Worm (Caenorhabditis elegans) whole organism, L1 larva: ENCODE results near the gene srt-27.

Source experiments
- Y116A8C.19 ChIP-seq: sonication (generic microtip); optimal IDR thresholded peaks from 2 replicates; lab custom pipeline; 2016; ENCODE audit warnings: missing compliant biosample characterization, missing genetic modification characterization, borderline replicate concordance
- alr-1 ChIP-seq: fragments of 200-800 bp; sonication (Bioruptor generic); optimal IDR thresholded peaks from 2 replicates; lab custom pipeline; 2018; ENCODE audit warnings: borderline replicate concordance, mild to moderate bottlenecking, missing genetic modification characterization, missing compliant biosample characterization
- aly-2 ChIP-seq: fragments of 150-350 bp; optimal IDR thresholded peaks from 2 replicates; lab custom pipeline; 2014; ENCODE audit warnings: missing biosample characterization, missing genetic modification characterization
- ama-1 ChIP-seq: fragments of 150-350 bp; optimal IDR thresholded peaks from 2 replicates; lab custom pipeline; 2014
- ceh-82 ChIP-seq, 3 experiments: fragments of 150-350 bp in 1 of 3; sonication (generic microtip) in 2 of 3; optimal IDR thresholded peaks; 2 replicates each; lab custom pipeline; 2014 to 2017; ENCODE audit warnings: missing biosample characterization in 3 of 3, missing genetic modification characterization in 3 of 3
- ceh-88 ChIP-seq: fragments of 200-800 bp; sonication (Bioruptor generic); IDR thresholded peaks from 2 replicates; pipeline ENCODE4 v1.3.6; 2022; ENCODE audit warnings: missing genetic modification characterization, missing compliant biosample characterization
- ceh-90 ChIP-seq: sonication (generic microtip); optimal IDR thresholded peaks from 2 replicates; lab custom pipeline; 2016; ENCODE audit warnings: missing genetic modification characterization, missing compliant biosample characterization
- dpl-1 ChIP-seq, 3 experiments: fragments of 150-350 bp in 2 of 3; sonication (generic microtip) in 1 of 3; optimal IDR thresholded peaks; 2 replicates each; lab custom pipeline; 2014 to 2017; ENCODE audit warnings: missing biosample characterization in 3 of 3, missing genetic modification characterization in 3 of 3, missing genetic modification reagents in 3 of 3
- efl-1 ChIP-seq, 4 experiments: fragments of 150-350 bp; optimal IDR thresholded peaks in 3 of 4; peaks in 1 of 4; 1 replicate in 1 of 4; 2 replicates in 3 of 4; lab custom pipeline; 2014; ENCODE audit warnings: missing biosample characterization in 2 of 4, missing genetic modification characterization in 2 of 4, missing genetic modification reagents in 2 of 4
- elt-3 ChIP-seq, 6 experiments: fragments of 150-350 bp in 1 of 6; sonication (generic microtip); optimal IDR thresholded peaks; 2 replicates each; lab custom pipeline; 2017 to 2018; ENCODE audit warnings: missing biosample characterization in 6 of 6, missing genetic modification characterization in 6 of 6, inconsistent platforms in 1 of 6
- ets-5 ChIP-seq: fragments of 200-800 bp; sonication (Bioruptor generic); IDR thresholded peaks from 2 replicates; pipeline ENCODE4 v1.3.6; 2022; ENCODE audit warnings: missing genetic modification characterization, missing compliant biosample characterization
- fkh-10 ChIP-seq: sonication (generic microtip); optimal IDR thresholded peaks from 2 replicates; lab custom pipeline; 2017; ENCODE audit warnings: missing biosample characterization, missing genetic modification reagents, missing genetic modification characterization
- fkh-4 ChIP-seq: sonication (generic microtip); optimal IDR thresholded peaks from 2 replicates; lab custom pipeline; 2016; ENCODE audit warnings: missing compliant biosample characterization, missing genetic modification characterization, borderline replicate concordance
- hlh-17 ChIP-seq: fragments of 200-800 bp; sonication (Bioruptor generic); optimal IDR thresholded peaks from 2 replicates; lab custom pipeline; 2018; ENCODE audit warnings: missing genetic modification characterization, mild to moderate bottlenecking, missing compliant biosample characterization, moderate library complexity, borderline replicate concordance
- hpl-2 ChIP-seq: fragments of 150-350 bp; optimal IDR thresholded peaks from 2 replicates; lab custom pipeline; 2014; ENCODE audit warnings: missing biosample characterization, missing genetic modification reagents, missing genetic modification characterization
- isw-1 ChIP-seq: fragments of 200-800 bp; sonication (Bioruptor generic); IDR thresholded peaks from 2 replicates; pipeline ENCODE4 v1.3.6; 2022; ENCODE audit warnings: missing genetic modification characterization, missing compliant biosample characterization
- jun-1 ChIP-seq: fragments of 150-350 bp; optimal IDR thresholded peaks from 2 replicates; lab custom pipeline; 2014; ENCODE audit warnings: missing biosample characterization, missing genetic modification reagents, missing genetic modification characterization
- lin-13 ChIP-seq: fragments of 150-350 bp; optimal IDR thresholded peaks from 2 replicates; lab custom pipeline; 2014; ENCODE audit warnings: missing biosample characterization, missing genetic modification reagents, missing genetic modification characterization
- lin-15B ChIP-seq: fragments of 150-350 bp; sonication (generic microtip); optimal IDR thresholded peaks from 3 replicates; lab custom pipeline; 2014; ENCODE audit warnings: missing biosample characterization, missing genetic modification characterization
- lin-35 ChIP-seq, 2 experiments: fragments of 150-350 bp; optimal IDR thresholded peaks; 2 replicates each; lab custom pipeline; 2014; ENCODE audit warnings: missing biosample characterization in 2 of 2, missing genetic modification characterization in 2 of 2, missing genetic modification reagents in 2 of 2
- lin-39 ChIP-seq: fragments of 150-350 bp; optimal IDR thresholded peaks from 2 replicates; lab custom pipeline; 2014; ENCODE audit warnings: missing biosample characterization, missing genetic modification reagents, missing genetic modification characterization
- lsy-2 ChIP-seq, 2 experiments: fragments of 150-350 bp; optimal IDR thresholded peaks; 2 replicates each; lab custom pipeline; 2014; ENCODE audit warnings: missing biosample characterization in 2 of 2, missing genetic modification characterization in 2 of 2
- mdl-1 ChIP-seq, 2 experiments: fragments of 150-350 bp; optimal IDR thresholded peaks; 2 replicates each; lab custom pipeline; 2014 to 2017; ENCODE audit warnings: missing biosample characterization in 2 of 2, missing genetic modification characterization in 2 of 2, inconsistent platforms in 1 of 2
- mep-1 ChIP-seq: fragments of 150-350 bp; optimal IDR thresholded peaks from 2 replicates; lab custom pipeline; 2014; ENCODE audit warnings: missing biosample characterization, missing genetic modification characterization
- nhr-12 ChIP-seq: sonication (generic microtip); optimal IDR thresholded peaks from 2 replicates; lab custom pipeline; 2017; ENCODE audit warnings: missing biosample characterization, missing genetic modification characterization
- nhr-20 ChIP-seq: sonication (generic microtip); optimal IDR thresholded peaks from 2 replicates; lab custom pipeline; 2016; ENCODE audit warnings: mild to moderate bottlenecking, missing genetic modification characterization, missing compliant biosample characterization
- nhr-71 ChIP-seq: sonication (generic microtip); optimal IDR thresholded peaks from 2 replicates; lab custom pipeline; 2016; ENCODE audit warnings: mild to moderate bottlenecking, missing genetic modification characterization, moderate library complexity, missing compliant biosample characterization
- nhr-77 ChIP-seq: fragments of 150-350 bp; optimal IDR thresholded peaks from 2 replicates; lab custom pipeline; 2014; ENCODE audit warnings: missing biosample characterization, missing genetic modification characterization
- nhr-85 ChIP-seq: sonication (generic microtip); peaks from one replicate; lab custom pipeline; 2016; ENCODE audit warnings: missing genetic modification characterization, inconsistent platforms, missing compliant biosample characterization
- nhr-90 ChIP-seq: sonication (generic microtip); optimal IDR thresholded peaks from 2 replicates; lab custom pipeline; 2016; ENCODE audit warnings: mild to moderate bottlenecking, missing genetic modification characterization, missing compliant biosample characterization; ENCODE audit not compliant: poor library complexity
- pag-3 ChIP-seq: sonication (generic microtip); optimal IDR thresholded peaks from 2 replicates; lab custom pipeline; 2017; ENCODE audit warnings: missing genetic modification characterization, mild to moderate bottlenecking, missing compliant biosample characterization, antibody characterized with exemption, borderline replicate concordance; ENCODE audit not compliant: insufficient read depth
- sox-4 ChIP-seq: sonication (generic microtip); optimal IDR thresholded peaks from 2 replicates; lab custom pipeline; 2016; ENCODE audit warnings: missing genetic modification characterization, missing compliant biosample characterization
- sptf-1 ChIP-seq: fragments of 150-350 bp; optimal IDR thresholded peaks from 2 replicates; lab custom pipeline; 2014; ENCODE audit warnings: missing biosample characterization, missing genetic modification characterization
- tbx-2 ChIP-seq: sonication (generic microtip); optimal IDR thresholded peaks from 2 replicates; lab custom pipeline; 2016; ENCODE audit warnings: missing genetic modification characterization, missing compliant biosample characterization
- unc-130 ChIP-seq: fragments of 150-350 bp; optimal IDR thresholded peaks from 2 replicates; lab custom pipeline; 2017; ENCODE audit warnings: missing biosample characterization, missing genetic modification characterization, inconsistent platforms
- unc-86 ChIP-seq: sonication (generic microtip); optimal IDR thresholded peaks from 2 replicates; lab custom pipeline; 2016; ENCODE audit warnings: missing genetic modification characterization, missing compliant biosample characterization
- vab-15 ChIP-seq: sonication (generic microtip); optimal IDR thresholded peaks from 2 replicates; lab custom pipeline; 2017; ENCODE audit warnings: missing genotype, mild to moderate bottlenecking, missing genetic modification characterization, missing compliant biosample characterization
- zag-1 ChIP-seq: fragments of 150-350 bp; optimal IDR thresholded peaks from 2 replicates; lab custom pipeline; 2014; ENCODE audit warnings: missing biosample characterization, missing genetic modification characterization

srt-27 gene

DNA sequence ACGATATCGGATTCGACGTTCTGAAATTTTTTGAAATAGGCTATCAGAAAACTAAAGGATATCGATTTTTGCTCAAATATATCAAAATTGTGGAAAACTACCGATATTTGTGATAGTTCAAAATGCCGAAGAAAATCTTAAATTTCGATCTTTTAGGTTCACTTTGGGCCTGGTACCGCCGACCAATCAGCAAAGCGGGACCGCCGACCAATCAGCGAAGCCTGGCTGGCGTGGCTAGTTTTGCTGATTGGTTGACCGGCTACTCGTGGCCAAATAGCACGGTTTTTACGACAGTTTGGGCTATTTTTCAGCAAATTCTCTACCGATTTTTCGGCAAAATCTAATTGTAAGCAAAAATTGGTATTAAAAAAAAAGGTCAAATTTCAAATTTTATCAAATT, 10.5 kb downstream of the srt-27 start:
- no peak for TF ChIP-seq mdl-1 (tag; optimal IDR thresholded peaks at IDR 0.05; lab: Kevin White, UChicago)
- no peak for TF ChIP-seq elt-3 (tag; optimal IDR thresholded peaks at IDR 0.05; lab: Kevin White, UChicago)
- no peak for TF ChIP-seq nhr-20
- no peak for TF ChIP-seq lin-13
- TF ChIP-seq efl-1 (optimal IDR thresholded peaks at IDR 0.05; lab: Kevin White, UChicago): no peak
- TF ChIP-seq efl-1 (GFP tag; optimal IDR thresholded peaks at IDR 0.05 in 1 of 2; lab: Kevin White, UChicago): no peak
- no peak for TF ChIP-seq unc-130
- TF ChIP-seq sox-4 (tag; lab: Kevin White, UChicago): no peak
- TF ChIP-seq ceh-90: no peak
- no peak for TF ChIP-seq sptf-1 (tag; lab: Kevin White, UChicago)
- no peak for TF ChIP-seq mep-1
- no peak for TF ChIP-seq zag-1 (tag; lab: Kevin White, UChicago)
- TF ChIP-seq lin-39 (tag; lab: Kevin White, UChicago): no peak
- TF ChIP-seq nhr-90 (tag; lab: Kevin White, UChicago): no peak

DNA sequence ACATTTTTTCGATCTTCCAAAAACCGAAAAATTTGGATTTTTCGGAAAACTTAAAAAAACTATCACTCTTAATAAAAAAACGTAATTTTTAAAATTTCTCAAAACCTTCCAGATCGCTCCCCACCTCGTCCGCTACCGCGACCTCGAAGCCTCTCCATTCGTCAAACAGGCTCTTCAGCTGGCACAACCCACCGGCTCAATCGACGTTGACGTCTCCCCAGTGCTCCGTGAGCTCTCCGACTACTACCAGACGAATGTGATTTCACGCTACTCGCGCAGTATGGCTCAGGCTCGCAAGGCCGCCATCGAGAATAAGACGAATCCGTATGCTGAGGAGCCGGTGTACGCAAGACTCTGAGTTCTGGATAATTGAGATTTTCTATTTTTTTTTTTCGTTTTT, 14.3 kb downstream of the srt-27 start:
- no peak for TF ChIP-seq nhr-20
- no peak for TF ChIP-seq efl-1 (optimal IDR thresholded peaks at IDR 0.05; lab: Kevin White, UChicago)
- peak in 1 of 2 experiments; percentile 71 for TF ChIP-seq efl-1 (GFP tag; optimal IDR thresholded peaks at IDR 0.05 in 1 of 2; lab: Kevin White, UChicago)

DNA sequence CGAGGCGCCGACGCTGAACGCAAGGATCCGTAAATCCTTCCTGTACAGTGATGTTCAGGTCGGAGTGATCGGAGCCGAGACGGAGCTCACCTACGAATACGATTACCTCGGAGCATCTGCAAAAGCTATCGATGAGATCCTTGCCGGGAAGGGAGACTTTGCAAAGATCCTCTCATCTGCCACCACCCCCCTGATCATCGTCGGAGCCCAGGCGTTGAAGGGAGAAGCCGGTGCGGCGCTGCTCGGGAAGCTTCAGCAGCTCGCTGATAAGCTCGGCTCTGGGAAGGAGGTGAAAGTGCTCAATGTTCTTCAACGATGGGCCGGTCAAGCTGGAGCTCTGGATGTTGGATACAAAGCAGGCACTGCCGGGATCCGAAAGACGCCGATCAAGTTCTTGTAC, 17.4 kb downstream of the srt-27 start:
- TF ChIP-seq dpl-1 (GFP tag; optimal IDR thresholded peaks at IDR 0.05; lab: Kevin White, UChicago) (no peak), nhr-77 (no peak), unc-86 (tag; lab: Kevin White, UChicago) (no peak), ets-5 (GFP tag; lab: Robert Waterston, UW) (no peak), fkh-4 (no peak), lin-39 (tag; lab: Kevin White, UChicago) (no peak), efl-1 (optimal IDR thresholded peaks at IDR 0.05; lab: Kevin White, UChicago) (no peak), efl-1 (GFP tag; optimal IDR thresholded peaks at IDR 0.05 in 1 of 2; lab: Kevin White, UChicago) (no peak), pag-3 (tag; lab: Kevin White, UChicago) (no peak), hlh-17 (GFP tag; lab: Kevin White, UChicago) (no peak), sptf-1 (tag; lab: Kevin White, UChicago) (no peak), ceh-82 (tag; optimal IDR thresholded peaks at IDR 0.05; lab: Kevin White, UChicago) (no peak), lin-35 (GFP tag; optimal IDR thresholded peaks at IDR 0.05; lab: Kevin White, UChicago) (no peak), ama-1 (lab: Kevin White, UChicago) (no peak)

DNA sequence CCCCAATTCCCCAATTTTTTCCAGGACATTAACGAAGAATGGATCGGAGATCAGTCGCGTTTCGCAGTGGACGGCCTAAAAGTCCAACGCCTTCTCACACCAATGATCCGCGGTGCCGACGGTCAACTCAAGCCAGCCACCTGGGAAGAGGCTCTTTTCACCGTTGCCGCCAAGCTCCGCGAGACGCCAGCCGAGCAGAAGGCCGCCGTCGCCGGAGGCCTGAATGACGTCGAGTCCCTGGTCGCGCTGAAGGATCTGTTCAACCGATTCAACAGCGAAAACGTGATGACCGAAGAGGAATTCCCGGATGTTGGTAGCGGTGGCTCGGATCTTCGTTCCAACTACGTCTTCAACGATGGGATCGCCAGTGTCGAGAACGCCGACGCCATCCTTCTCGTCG, 17.8 kb downstream of the srt-27 start:
- TF ChIP-seq ets-5 (GFP tag; lab: Robert Waterston, UW) (no peak), lin-15B (tag; lab: Kevin White, UChicago) (no peak), Y116A8C.19 (tag; lab: Kevin White, UChicago) (no peak), alr-1 (no peak), ceh-88 (GFP tag; lab: Robert Waterston, UW) (no peak)

DNA sequence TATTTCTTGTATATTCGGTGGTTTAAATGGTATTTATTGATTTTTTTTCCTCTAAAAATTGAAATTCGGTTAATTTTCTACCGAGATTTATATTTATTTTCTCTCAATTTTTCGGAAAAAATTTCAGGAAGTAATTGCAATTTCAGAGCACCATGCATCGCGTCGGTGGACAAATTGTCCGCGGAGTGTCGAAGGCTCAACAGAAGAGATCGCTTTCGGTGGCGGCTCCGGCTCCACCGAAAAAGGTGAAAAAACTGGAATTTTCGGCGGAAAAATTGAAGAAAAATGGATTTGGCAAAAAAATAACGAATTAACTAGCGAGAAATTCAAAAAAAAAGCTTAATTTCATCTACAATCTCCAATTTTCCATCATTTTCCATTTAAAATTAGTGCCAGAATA, 21.8 kb downstream of the srt-27 start, which contains the start of gene nuo-5:
Gene nuo-5, plus strand, starts transcription at position 147 of the 400 bp plus-strand sequence.
- TF ChIP-seq nhr-85 (tag; lab: Kevin White, UChicago) (no peak), isw-1 (GFP tag; lab: Robert Waterston, UW) (no peak), nhr-12 (tag; lab: Kevin White, UChicago) (no peak), tbx-2 (tag; lab: Kevin White, UChicago) (no peak), jun-1 (tag; lab: Kevin White, UChicago) (no peak), ama-1 (lab: Kevin White, UChicago) (no peak), sox-4 (tag; lab: Kevin White, UChicago) (no peak), lsy-2 (tag; optimal IDR thresholded peaks at IDR 0.05; lab: Kevin White, UChicago) (no peak), vab-15 (tag; lab: Kevin White, UChicago) (no peak), hpl-2 (GFP tag; lab: Kevin White, UChicago) (no peak), aly-2 (tag; lab: Kevin White, UChicago) (no peak), nhr-71 (tag; lab: Kevin White, UChicago) (no peak), fkh-10 (GFP tag; lab: Kevin White, UChicago) (no peak)
